Fruit fly (Drosophila melanogaster) Kc167 (cell line): ENCODE data around the gene CG3349.

Experiments
- Myc ChIP-seq: fragments of >200 bp; optimal IDR thresholded peaks from 2 replicates; lab custom pipeline; 2017; ENCODE audit warnings: missing external identifiers
- Sin3A ChIP-seq: fragments of >200 bp; optimal IDR thresholded peaks from 2 replicates; lab custom pipeline; 2018; ENCODE audit warnings: missing external identifiers
- h ChIP-seq: fragments of >200 bp; optimal IDR thresholded peaks from 3 replicates; lab custom pipeline; 2018; ENCODE audit warnings: missing external identifiers
- insv ChIP-seq: fragments of >200 bp; optimal IDR thresholded peaks from 3 replicates; lab custom pipeline; 2018; ENCODE audit warnings: missing external identifiers
- psq ChIP-seq: fragments of >200 bp; optimal IDR thresholded peaks from 2 replicates; lab custom pipeline; 2017; ENCODE audit warnings: missing external identifiers
- ttk ChIP-seq: sonication (Bioruptor generic); optimal IDR thresholded peaks from 2 replicates; lab custom pipeline; 2017; ENCODE audit warnings: missing external identifiers

The CG3349 gene

DNA sequence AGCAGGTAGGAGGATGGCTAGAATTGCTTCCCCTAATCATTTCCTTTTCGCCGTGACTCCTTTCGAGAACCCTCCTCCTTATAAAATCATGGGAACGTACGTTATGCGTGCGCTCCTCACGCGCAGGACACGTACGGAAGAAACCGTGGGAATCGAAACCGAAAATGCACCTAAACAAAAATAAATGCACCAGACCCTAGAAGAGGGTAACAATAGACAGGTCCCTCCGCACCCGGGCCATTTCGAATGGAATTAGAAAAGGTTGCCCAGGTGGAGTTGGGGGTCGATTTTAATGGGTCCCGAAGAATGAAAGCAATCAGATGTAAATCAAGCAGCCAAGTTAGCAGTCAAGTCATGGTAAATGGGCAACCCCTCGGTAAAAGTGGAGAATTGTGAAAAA, at the start of gene CG3349:
TSS of gene CG3349 (plus strand) at position 289 of the 400 bp plus-strand sequence.
- TF ChIP-seq insv (lab: Kevin White, UChicago) (no peak), h (lab: Kevin White, UChicago) (no peak), Sin3A (no peak), Myc (lab: Kevin White, UChicago) (no peak), ttk (lab: Kevin White, UChicago) (no peak), psq (lab: Kevin White, UChicago) (no peak)

DNA sequence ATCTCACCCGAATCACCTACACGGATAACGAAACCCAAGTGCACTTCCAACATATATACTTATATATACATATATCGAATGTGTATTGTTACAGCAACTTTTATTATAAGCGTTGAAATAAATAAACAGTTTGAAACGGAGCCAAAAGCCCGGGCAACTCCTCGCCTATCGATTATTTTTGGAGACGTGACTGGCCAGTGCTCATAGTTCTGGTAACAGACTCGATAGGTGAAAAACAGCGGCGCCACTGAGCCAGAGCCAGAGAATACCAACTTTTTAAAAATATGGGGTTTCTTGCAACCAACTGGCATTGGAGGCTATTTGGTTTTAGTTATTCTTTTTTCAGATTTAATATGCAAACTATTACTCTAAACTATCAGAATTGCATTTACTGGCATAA, 36.7 kb upstream of the CG3349 start:
- TF ChIP-seq insv (lab: Kevin White, UChicago) (no peak), psq (lab: Kevin White, UChicago) (no peak), ttk (lab: Kevin White, UChicago) (no peak), h (lab: Kevin White, UChicago) (no peak), Myc (lab: Kevin White, UChicago) (no peak), Sin3A (no peak)

DNA sequence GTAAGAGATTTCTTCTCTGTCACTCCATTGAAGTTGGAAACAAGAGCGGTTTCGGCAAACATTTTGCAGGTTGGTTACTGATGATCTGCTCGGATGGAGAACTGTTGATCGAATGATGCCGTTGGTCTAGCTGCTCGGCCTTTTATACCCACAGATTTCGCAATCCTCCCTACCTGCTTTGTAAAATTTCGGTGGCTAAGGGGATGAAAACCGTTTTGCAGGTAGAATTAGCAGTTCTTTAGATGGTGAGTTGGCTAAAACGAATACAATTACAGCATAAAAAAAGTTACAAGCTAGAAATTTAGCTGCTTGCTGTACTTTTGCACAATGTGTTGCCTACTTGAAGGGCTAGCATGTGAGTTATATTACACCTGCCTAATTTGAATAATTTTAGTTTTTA, 35.2 kb upstream of the CG3349 start, which contains the start of gene CG13465:
TSS of gene CG13465 (minus strand) at position 101 of the 400 bp plus-strand sequence.
- TF ChIP-seq ttk (lab: Kevin White, UChicago) (no peak), Sin3A (no peak), psq (lab: Kevin White, UChicago) (no peak), insv (lab: Kevin White, UChicago) (no peak), Myc (lab: Kevin White, UChicago) (no peak), h (lab: Kevin White, UChicago) (no peak)

DNA sequence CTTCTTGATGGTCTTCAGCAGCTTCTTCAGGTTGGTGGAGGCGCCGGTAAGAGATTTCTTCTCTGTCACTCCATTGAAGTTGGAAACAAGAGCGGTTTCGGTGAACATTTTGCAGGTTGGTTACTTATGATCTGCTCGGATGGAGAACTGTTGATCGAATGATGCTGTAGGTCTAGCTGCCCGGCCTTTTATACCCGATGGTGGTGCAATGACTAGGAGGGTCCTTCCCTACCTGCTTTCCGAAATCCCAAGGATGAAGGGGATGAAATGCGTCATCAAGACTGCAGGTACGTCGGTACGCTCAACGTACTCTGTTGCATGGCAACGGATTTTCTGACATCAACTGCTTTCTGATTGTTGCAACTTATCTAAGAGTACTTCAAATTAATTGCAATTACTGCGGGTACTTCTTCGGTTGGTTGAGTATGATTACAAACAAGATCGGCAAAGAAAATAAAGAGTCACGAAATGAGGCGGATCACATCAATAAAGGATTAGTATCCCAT, 33.4 kb upstream of the CG3349 start, which contains the start of gene BobA:
TSS of gene BobA (minus strand) at position 165 of the 506 bp plus-strand sequence.
- TF ChIP-seq Myc (lab: Kevin White, UChicago) (no peak), psq (lab: Kevin White, UChicago) (no peak), Sin3A (no peak), insv (lab: Kevin White, UChicago) (no peak), h (lab: Kevin White, UChicago) (no peak), ttk (lab: Kevin White, UChicago) (no peak)

DNA sequence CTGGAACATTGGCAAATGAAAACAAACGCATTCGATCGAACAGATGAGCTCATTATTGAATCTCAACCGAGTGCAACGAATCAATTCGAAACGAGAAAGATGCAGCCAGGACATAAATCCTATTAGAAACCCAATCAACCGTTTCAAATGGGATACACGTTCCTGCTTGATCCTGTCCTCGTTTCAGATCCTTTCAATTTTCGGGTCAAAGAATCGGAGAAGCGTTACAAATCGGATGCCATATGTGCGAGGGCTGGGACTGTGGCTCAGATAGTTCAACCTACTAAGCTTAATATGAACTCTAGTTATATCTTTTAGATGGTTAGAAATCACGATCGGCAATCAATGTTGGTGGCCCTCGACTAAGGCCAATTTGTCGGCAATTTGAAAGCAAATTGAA, 29.5 kb upstream of the CG3349 start:
- TF ChIP-seq insv (lab: Kevin White, UChicago) (no peak), ttk (lab: Kevin White, UChicago) (no peak), Myc (lab: Kevin White, UChicago) (no peak), psq (lab: Kevin White, UChicago) (no peak), h (lab: Kevin White, UChicago) (no peak)

DNA sequence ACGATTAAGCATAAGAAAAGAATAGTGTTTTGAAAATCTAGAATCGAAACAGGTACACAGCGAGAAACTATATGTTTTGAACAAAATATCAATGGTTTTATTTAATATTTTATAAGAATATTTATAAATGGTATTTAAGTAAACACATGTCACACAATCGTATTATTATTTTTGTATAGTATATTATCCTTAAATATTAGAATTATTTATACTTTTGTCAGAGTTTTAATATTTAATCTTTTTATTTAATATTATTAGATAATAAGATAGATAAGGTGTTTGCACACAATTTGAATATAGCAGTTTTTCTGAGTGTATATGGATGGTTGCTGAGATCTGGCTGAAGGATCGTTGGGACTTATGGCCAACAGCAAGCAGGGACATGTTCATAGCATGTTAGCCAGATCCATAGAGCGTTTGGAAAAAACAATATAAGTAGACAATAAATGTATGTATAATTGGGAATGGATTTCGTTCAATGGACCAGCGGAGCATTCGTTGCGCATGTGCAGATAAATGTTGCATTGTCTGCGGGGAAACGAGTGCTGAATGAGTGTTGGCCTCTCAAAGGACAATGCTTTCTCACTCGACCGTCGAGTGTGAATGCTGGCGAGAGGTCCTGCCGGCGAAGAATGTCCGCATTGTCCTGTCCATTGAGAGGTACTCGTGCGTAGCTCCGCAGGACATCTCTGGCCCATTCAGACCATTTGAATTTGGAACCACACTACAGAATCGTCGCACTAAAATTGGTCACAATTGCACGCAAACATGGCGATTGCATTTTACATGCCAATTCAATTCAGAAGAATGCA, 26.4 kb upstream of the CG3349 start:
- TF ChIP-seq insv (lab: Kevin White, UChicago) (no peak), ttk (lab: Kevin White, UChicago) (no peak), Myc (lab: Kevin White, UChicago) (no peak), Sin3A (no peak), h (lab: Kevin White, UChicago) (no peak), psq (lab: Kevin White, UChicago) (no peak)

DNA sequence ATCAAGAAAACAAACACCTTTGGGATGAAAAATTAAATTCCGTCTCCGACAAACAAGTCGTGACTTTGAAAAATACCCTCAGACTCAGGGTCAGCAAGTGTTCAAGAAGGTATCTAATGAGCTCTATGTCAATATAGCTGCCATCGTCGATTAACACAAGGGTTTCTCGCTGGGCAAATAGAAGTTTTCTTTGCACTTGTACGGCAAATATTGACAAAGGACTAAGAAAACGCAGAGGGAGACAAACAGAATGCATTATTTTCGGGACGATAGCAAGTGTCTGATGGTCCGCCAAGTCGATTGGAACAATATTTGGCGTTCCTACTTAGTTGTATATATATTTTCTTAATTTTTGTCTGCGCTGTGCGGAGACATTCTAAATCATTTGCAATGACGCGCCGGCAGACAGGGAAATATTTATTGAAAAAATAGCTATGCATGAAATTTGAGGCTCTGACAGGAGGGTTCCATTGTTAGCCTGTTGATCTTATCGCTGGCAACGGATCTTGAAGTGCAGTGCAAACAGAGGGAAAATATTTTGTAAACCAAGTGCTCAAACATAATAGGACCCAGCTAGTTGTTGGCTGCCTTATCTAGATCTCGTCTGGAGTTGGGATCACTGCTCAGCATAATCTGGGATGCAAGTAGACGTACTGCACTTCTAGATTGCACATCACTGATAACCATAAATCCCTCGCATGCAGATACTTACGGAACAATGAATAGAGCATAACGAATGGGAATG, 23.0 kb upstream of the CG3349 start:
- TF ChIP-seq ttk (lab: Kevin White, UChicago) (no peak), h (lab: Kevin White, UChicago) (no peak), Myc (lab: Kevin White, UChicago) (no peak), Sin3A (no peak), psq (lab: Kevin White, UChicago) (no peak)

DNA sequence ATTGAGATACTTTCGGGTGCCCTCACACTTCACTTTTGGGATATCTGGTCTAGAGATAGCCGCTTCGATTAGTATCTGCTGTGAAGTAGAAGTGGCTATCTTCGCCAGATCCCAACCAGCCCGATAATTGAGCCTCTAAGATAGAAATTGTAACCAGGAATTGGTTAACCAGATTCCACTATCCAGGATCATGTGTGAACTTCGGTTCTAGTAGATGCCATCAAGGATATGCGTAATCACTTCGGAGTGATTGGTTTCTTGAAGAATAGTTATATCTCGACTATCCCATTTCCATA, 22.4 kb upstream of the CG3349 start:
- TF ChIP-seq ttk (lab: Kevin White, UChicago) = no peak
- no peak for TF ChIP-seq Myc (lab: Kevin White, UChicago)
- TF ChIP-seq h (lab: Kevin White, UChicago) = no peak
- no peak for TF ChIP-seq insv (lab: Kevin White, UChicago)
- TF ChIP-seq Sin3A = no peak
- TF ChIP-seq psq (lab: Kevin White, UChicago) = no peak

DNA sequence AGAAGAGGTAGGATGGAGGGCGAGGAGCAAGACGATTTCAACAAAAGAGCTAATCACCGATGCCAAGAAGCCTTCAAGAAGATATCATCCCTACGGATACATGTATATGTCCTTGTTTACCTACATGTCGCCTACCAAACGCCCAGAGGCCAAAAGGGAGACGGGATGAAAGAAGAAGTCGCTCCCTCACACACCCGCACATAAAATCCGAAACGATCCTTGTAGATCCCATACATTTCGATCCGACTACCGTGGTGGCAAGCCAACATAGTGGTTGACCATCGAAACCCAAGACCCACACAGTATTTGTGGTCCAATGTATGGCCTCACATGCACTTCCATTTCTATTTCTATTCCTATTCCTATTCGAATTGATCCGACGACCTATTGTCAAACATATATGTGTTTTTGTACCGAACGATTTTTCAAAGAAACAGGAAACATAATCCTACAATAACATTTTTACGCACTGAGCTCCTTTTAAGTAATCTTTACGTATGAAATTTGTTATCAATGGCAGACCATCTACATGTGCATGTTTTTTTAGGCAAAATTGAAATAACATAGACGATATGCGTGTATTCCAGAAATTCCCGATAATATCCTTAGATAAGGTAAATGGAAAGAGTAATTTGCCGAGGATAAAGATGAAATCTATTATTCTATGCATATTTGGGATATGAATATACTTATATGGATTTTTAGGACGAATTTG, 20.6 kb upstream of the CG3349 start:
- TF ChIP-seq insv (lab: Kevin White, UChicago) (no peak), Myc (lab: Kevin White, UChicago) (no peak), Sin3A (no peak), h (lab: Kevin White, UChicago) (no peak), psq (lab: Kevin White, UChicago) (no peak), ttk (lab: Kevin White, UChicago) (no peak)

DNA sequence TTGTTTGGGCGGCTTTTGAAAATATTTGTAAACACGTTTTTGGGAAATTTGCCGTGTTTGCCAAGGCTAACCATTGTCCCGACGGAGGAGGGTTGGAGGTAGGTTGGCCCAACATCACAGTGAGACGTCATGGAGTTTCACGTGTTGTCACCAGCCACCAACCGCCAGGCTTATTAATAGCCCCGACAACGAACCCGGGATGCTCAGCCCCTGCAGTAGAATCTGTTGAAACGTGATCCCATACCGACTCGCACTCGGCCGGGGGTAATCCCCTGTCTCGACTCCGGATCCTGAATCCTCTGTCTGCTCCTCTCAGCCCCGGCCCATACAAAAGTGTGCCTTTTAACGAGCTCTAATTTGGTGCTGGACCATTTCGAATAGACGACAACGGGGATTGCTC, 18.9 kb upstream of the CG3349 start:
- no peak for TF ChIP-seq ttk (lab: Kevin White, UChicago)
- no peak for TF ChIP-seq insv (lab: Kevin White, UChicago)
- TF ChIP-seq Sin3A = no peak
- TF ChIP-seq Myc (lab: Kevin White, UChicago) = no peak
- TF ChIP-seq psq (lab: Kevin White, UChicago) = no peak
- TF ChIP-seq h (lab: Kevin White, UChicago) = no peak

DNA sequence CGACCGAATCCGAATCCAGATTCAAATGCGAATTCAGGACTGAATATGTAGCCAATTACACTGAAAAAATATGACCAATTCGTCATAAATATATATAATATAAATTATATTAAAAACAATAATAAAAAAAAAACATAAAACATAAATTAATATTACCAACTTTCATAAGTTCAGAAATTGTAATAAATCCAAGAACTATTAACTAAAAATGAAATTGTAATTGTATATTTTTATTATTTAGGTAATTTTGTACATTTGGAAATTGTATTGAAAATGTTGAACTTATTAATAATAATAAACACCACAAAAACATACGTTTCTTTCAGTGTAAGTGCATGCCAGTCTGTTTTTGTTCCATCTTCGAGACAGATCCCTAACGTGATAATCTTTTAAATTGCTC, 18.4 kb upstream of the CG3349 start:
- TF ChIP-seq insv (lab: Kevin White, UChicago) = no peak
- no peak for TF ChIP-seq h (lab: Kevin White, UChicago)
- no peak for TF ChIP-seq Sin3A
- no peak for TF ChIP-seq Myc (lab: Kevin White, UChicago)
- TF ChIP-seq psq (lab: Kevin White, UChicago) = no peak
- TF ChIP-seq ttk (lab: Kevin White, UChicago) = no peak
